Worm (Caenorhabditis elegans): Measurements from ENCODE around the gene srlf-27.

Gene srlf-27

ce11 chrIV:14679060-14679459 lies 41.5 kb downstream of the srlf-27 start:
- no peak for TF ChIP-seq nhr-2 (tag; optimal IDR thresholded peaks at IDR 0.05)
- no peak for TF ChIP-seq elt-1 (tag; optimal IDR thresholded peaks at IDR 0.05; ENCODE audit: borderline replicate concordance, insufficient read depth)
- no peak for TF ChIP-seq flh-1 (GFP tag; optimal IDR thresholded peaks at IDR 0.05)
- TF ChIP-seq nhr-237 (tag; optimal IDR thresholded peaks at IDR 0.05), result no peak

ce11 chrIV:14687716-14688115 lies 50.2 kb downstream of the srlf-27 start:
- TF ChIP-seq nhr-76 (tag; optimal IDR thresholded peaks at IDR 0.05) (no peak), mab-5 (tag; optimal IDR thresholded peaks at IDR 0.05) (no peak), cnd-1 (tag; optimal IDR thresholded peaks at IDR 0.05) (no peak), sptf-1 (tag; optimal IDR thresholded peaks at IDR 0.05) (no peak), lsy-2 (tag; optimal IDR thresholded peaks at IDR 0.05) (no peak), nhr-28 (tag; optimal IDR thresholded peaks at IDR 0.05) (no peak), ces-1 (GFP tag; optimal IDR thresholded peaks at IDR 0.05) (no peak), unc-120 (tag; optimal IDR thresholded peaks at IDR 0.05; ENCODE audit: poor library complexity, severe bottlenecking) (no peak), nhr-237 (tag; optimal IDR thresholded peaks at IDR 0.05) (no peak), ceh-83 (GFP tag; optimal IDR thresholded peaks at IDR 0.05) (no peak), bed-3 (GFP tag; optimal IDR thresholded peaks at IDR 0.05) (no peak), mep-1 (tag; optimal IDR thresholded peaks at IDR 0.05) (no peak), unc-39 (tag; optimal IDR thresholded peaks at IDR 0.05) (no peak), nhr-12 (tag; optimal IDR thresholded peaks at IDR 0.05) (no peak), unc-62 (GFP tag; optimal IDR thresholded peaks at IDR 0.05) (no peak), flh-1 (GFP tag; optimal IDR thresholded peaks at IDR 0.05) (no peak), sem-2 (GFP tag; optimal IDR thresholded peaks at IDR 0.05) (no peak), M03D4.4 (tag; optimal IDR thresholded peaks at IDR 0.05) (no peak)

All from whole organism, mixed stage, embryonic.